Worm (Caenorhabditis elegans) whole organism, young adult: ENCODE data around the gene Y54G11A.14.
"Not testable (repeated sequence)": the region's sequence is repeated elsewhere in the genome, so short reads cannot be mapped to it uniquely, and the experiment has no call there.

ENCODE experiments used
- F39B2.1 ChIP-seq: fragments of 200-800 bp; sonication (Bioruptor generic); IDR thresholded peaks from 2 replicates; pipeline ENCODE4 v1.3.6; 2022; ENCODE audit warnings: missing genetic modification reagents, missing genetic modification characterization, missing compliant biosample characterization
- F49E8.2 ChIP-seq: sonication (generic microtip); optimal IDR thresholded peaks from 3 replicates; lab custom pipeline; 2017; ENCODE audit warnings: missing genetic modification characterization, mild to moderate bottlenecking, missing compliant biosample characterization, antibody characterized with exemption, moderate library complexity; ENCODE audit not compliant: insufficient read depth
- F57A8.1 ChIP-seq: fragments of 200-800 bp; sonication (Bioruptor generic); optimal IDR thresholded peaks from 2 replicates; lab custom pipeline; 2018; ENCODE audit warnings: mild to moderate bottlenecking, missing genetic modification characterization, moderate library complexity, missing compliant biosample characterization
- K12H6.12 ChIP-seq: fragments of 200-800 bp; sonication (Bioruptor generic); optimal IDR thresholded peaks from 2 replicates; lab custom pipeline; 2018; ENCODE audit warnings: mild to moderate bottlenecking, missing genetic modification characterization, missing compliant biosample characterization
- T07F8.4 ChIP-seq: sonication (generic microtip); optimal IDR thresholded peaks from 2 replicates; lab custom pipeline; 2016; ENCODE audit warnings: mild to moderate bottlenecking, missing genetic modification characterization, moderate library complexity, missing compliant biosample characterization
- Y56A3A.18 ChIP-seq: fragments of 200-800 bp; sonication (Bioruptor generic); IDR thresholded peaks from 2 replicates; pipeline ENCODE4 v1.3.6; 2022; ENCODE audit warnings: missing genetic modification reagents, missing genetic modification characterization, missing compliant biosample characterization
- Y67H2A.10 ChIP-seq: fragments of 200-800 bp; sonication (Bioruptor generic); conservative IDR thresholded peaks from 2 replicates; pipeline ENCODE4 v1.3.6; 2022; ENCODE audit warnings: missing genetic modification reagents, missing genetic modification characterization, missing compliant biosample characterization
- ZK185.1 ChIP-seq: sonication (generic microtip); optimal IDR thresholded peaks from 2 replicates; lab custom pipeline; 2016; ENCODE audit warnings: mild to moderate bottlenecking, missing genetic modification characterization, missing compliant biosample characterization; ENCODE audit not compliant: poor library complexity, severe bottlenecking
- aptf-2 ChIP-seq: fragments of 200-800 bp; sonication (Bioruptor generic); conservative IDR thresholded peaks from 2 replicates; pipeline ENCODE4 v1.3.6; 2022; ENCODE audit warnings: missing genetic modification reagents, missing genetic modification characterization, missing compliant biosample characterization
- aptf-3 ChIP-seq: fragments of 200-800 bp; sonication (Bioruptor generic); IDR thresholded peaks from 2 replicates; pipeline ENCODE4 v1.3.6; 2022; ENCODE audit warnings: missing genetic modification characterization, missing compliant biosample characterization
- attf-5 ChIP-seq: fragments of 200-800 bp; sonication (Bioruptor generic); optimal IDR thresholded peaks from 2 replicates; lab custom pipeline; 2018; ENCODE audit warnings: mild to moderate bottlenecking, missing genetic modification characterization, missing compliant biosample characterization
- bed-2 ChIP-seq: fragments of 200-800 bp; sonication (Bioruptor generic); IDR thresholded peaks from 2 replicates; pipeline ENCODE4 v1.3.6; 2022; ENCODE audit warnings: missing genetic modification reagents, missing genetic modification characterization, missing compliant biosample characterization
- cebp-2 ChIP-seq: fragments of 200-800 bp; sonication (Bioruptor generic); IDR thresholded peaks from 2 replicates; pipeline ENCODE4 v1.3.6; 2022; ENCODE audit warnings: missing genetic modification characterization, missing compliant biosample characterization
- ceh-27 ChIP-seq: fragments of 200-800 bp; sonication (Bioruptor generic); optimal IDR thresholded peaks from 2 replicates; lab custom pipeline; 2018; ENCODE audit warnings: mild to moderate bottlenecking, missing genetic modification characterization, moderate library complexity, missing compliant biosample characterization
- egrh-3 ChIP-seq: fragments of 200-800 bp; sonication (Bioruptor generic); IDR thresholded peaks from 2 replicates; pipeline ENCODE4 v1.3.6; 2022; ENCODE audit warnings: missing genetic modification reagents, missing genetic modification characterization, missing compliant biosample characterization
- fkh-3 ChIP-seq: sonication (generic microtip); optimal IDR thresholded peaks from 2 replicates; lab custom pipeline; 2016; ENCODE audit warnings: mild to moderate bottlenecking, missing genetic modification characterization, missing compliant biosample characterization
- let-607 ChIP-seq, 2 experiments: fragments of 200-800 bp in 1 of 2; sonication (Bioruptor generic) in 1 of 2; sonication (generic microtip) in 1 of 2; optimal IDR thresholded peaks; 2 replicates each; lab custom pipeline; 2016 to 2018; ENCODE audit warnings: mild to moderate bottlenecking in 2 of 2, missing compliant biosample characterization in 2 of 2, missing genetic modification characterization in 2 of 2, moderate library complexity in 2 of 2, missing genotype in 1 of 2
- lin-26 ChIP-seq: fragments of 200-800 bp; sonication (Bioruptor generic); IDR thresholded peaks from 2 replicates; pipeline ENCODE4 v1.3.6; 2022; ENCODE audit warnings: missing genetic modification reagents, missing genetic modification characterization, missing compliant biosample characterization
- lin-54 ChIP-seq: fragments of 200-800 bp; sonication (Bioruptor generic); optimal IDR thresholded peaks from 2 replicates; lab custom pipeline; 2018; ENCODE audit warnings: mild to moderate bottlenecking, missing genetic modification characterization, missing compliant biosample characterization
- madf-6 ChIP-seq: fragments of 200-800 bp; sonication (Bioruptor generic); IDR thresholded peaks from 2 replicates; pipeline ENCODE4 v1.3.6; 2022; ENCODE audit warnings: missing genetic modification reagents, missing genetic modification characterization, missing compliant biosample characterization
- madf-8 ChIP-seq: fragments of 200-800 bp; sonication (Bioruptor generic); conservative IDR thresholded peaks from 2 replicates; pipeline ENCODE4 v1.3.6; 2022; ENCODE audit warnings: missing genetic modification reagents, missing genetic modification characterization, missing compliant biosample characterization
- nfyb-1 ChIP-seq: fragments of 200-800 bp; sonication (Bioruptor generic); IDR thresholded peaks from 2 replicates; pipeline ENCODE4 v1.3.6; 2022; ENCODE audit warnings: missing genetic modification reagents, missing genetic modification characterization, missing compliant biosample characterization
- nhr-80 ChIP-seq: sonication (generic microtip); optimal IDR thresholded peaks from 2 replicates; lab custom pipeline; 2016; ENCODE audit warnings: missing genetic modification characterization, missing compliant biosample characterization
- pbrm-1 ChIP-seq: fragments of 200-800 bp; sonication (Bioruptor generic); IDR thresholded peaks from 2 replicates; pipeline ENCODE4 v1.3.6; 2022; ENCODE audit warnings: missing genetic modification reagents, missing genetic modification characterization, missing compliant biosample characterization
- rcor-1 ChIP-seq: fragments of 200-800 bp; sonication (Bioruptor generic); IDR thresholded peaks from 2 replicates; pipeline ENCODE4 v1.3.6; 2022; ENCODE audit warnings: missing genetic modification reagents, missing genetic modification characterization, missing compliant biosample characterization
- rpc-1 ChIP-seq, 2 experiments: fragments of 150-350 bp in 1 of 2; sonication (generic microtip) in 1 of 2; optimal IDR thresholded peaks; 2 replicates each; lab custom pipeline; 2014 to 2018; ENCODE audit warnings: missing biosample characterization in 1 of 2, missing genetic modification characterization in 1 of 2, missing genetic modification reagents in 1 of 2, missing genotype in 1 of 2
- snpc-1.1 ChIP-seq: sonication (generic microtip); optimal IDR thresholded peaks from 2 replicates; lab custom pipeline; 2017; ENCODE audit warnings: missing genetic modification characterization, mild to moderate bottlenecking, missing compliant biosample characterization, antibody characterized with exemption, moderate library complexity, missing genotype, missing genetic modification reagents; ENCODE audit not compliant: insufficient read depth
- snpc-4 ChIP-seq, 5 experiments: fragments of 150-350 bp in 1 of 5; sonication (generic microtip) in 4 of 5; optimal IDR thresholded peaks; 2 replicates each; lab custom pipeline; 2014 to 2018; ENCODE audit warnings: missing genetic modification characterization in 5 of 5, missing biosample characterization in 3 of 5, antibody characterized with exemption in 2 of 5, mild to moderate bottlenecking in 2 of 5, missing compliant biosample characterization in 2 of 5, missing genotype in 2 of 5, moderate library complexity in 2 of 5, missing genetic modification reagents in 1 of 5
- sptf-2 ChIP-seq: fragments of 200-800 bp; sonication (Bioruptor generic); optimal IDR thresholded peaks from 2 replicates; lab custom pipeline; 2018; ENCODE audit warnings: mild to moderate bottlenecking, missing genetic modification characterization, missing compliant biosample characterization
- tbp1 ChIP-seq: fragments of 200-800 bp; sonication (Bioruptor generic); optimal IDR thresholded peaks from 2 replicates; lab custom pipeline; 2018; ENCODE audit warnings: mild to moderate bottlenecking, missing genetic modification characterization, missing compliant biosample characterization
- tlf-1 ChIP-seq: fragments of 200-800 bp; sonication (Bioruptor generic); optimal IDR thresholded peaks from 2 replicates; lab custom pipeline; 2018; ENCODE audit warnings: mild to moderate bottlenecking, missing genetic modification characterization, missing compliant biosample characterization
- unc-62 ChIP-seq: fragments of 150-350 bp; optimal IDR thresholded peaks from 2 replicates; lab custom pipeline; 2014; ENCODE audit warnings: missing biosample characterization, missing genetic modification reagents, missing genetic modification characterization
- zfh-2 ChIP-seq: fragments of 200-800 bp; sonication (Bioruptor generic); conservative IDR thresholded peaks from 2 replicates; pipeline ENCODE4 v1.3.6; 2022; ENCODE audit warnings: missing genetic modification reagents, missing genetic modification characterization, missing compliant biosample characterization
- ztf-3 ChIP-seq: fragments of 200-800 bp; sonication (Bioruptor generic); optimal IDR thresholded peaks from 2 replicates; lab custom pipeline; 2018; ENCODE audit warnings: mild to moderate bottlenecking, missing genetic modification characterization, missing compliant biosample characterization

Y54G11A.14 gene

ce11 chrII:14312182-14312581 is 5.8 kb upstream of the Y54G11A.14 start (continued):
- TF ChIP-seq madf-8, result peak; percentile 81
- TF ChIP-seq fkh-3 (tag; lab: Kevin White, UChicago), result no peak
- no peak for TF ChIP-seq K12H6.12
- TF ChIP-seq aptf-2 (GFP tag; lab: Robert Waterston, UW), result no peak

ce11 chrII:14319227-14319626 is 1.3 kb downstream of the Y54G11A.14 start:
- peak; percentile 88; the same call in 1 of the 2 replicates for TF ChIP-seq zfh-2 (GFP tag; lab: Robert Waterston, UW)
- TF ChIP-seq ztf-3 (GFP tag; lab: Kevin White, UChicago), result no peak
- TF ChIP-seq attf-5 (GFP tag; lab: Kevin White, UChicago), result peak; percentile 11
- TF ChIP-seq egrh-3 (GFP tag; lab: Robert Waterston, UW), result peak; percentile 85
- TF ChIP-seq ceh-27 (GFP tag; lab: Kevin White, UChicago), result no peak
- 0 out of 2 replicates have a peak, but pooled peaks have one; percentile 21 for TF ChIP-seq Y56A3A.18
- TF ChIP-seq lin-26 (GFP tag; lab: Robert Waterston, UW), result 0 out of 2 replicates have a peak, but pooled peaks have one; percentile 9

- no peak for TF ChIP-seq ZK185.1
- TF ChIP-seq F57A8.1 (GFP tag; lab: Kevin White, UChicago), result no peak
- no peak for TF ChIP-seq sptf-2 (GFP tag; lab: Kevin White, UChicago)
- TF ChIP-seq lin-54 (GFP tag; lab: Kevin White, UChicago), result no peak
- TF ChIP-seq T07F8.4 (tag; lab: Kevin White, UChicago), result no peak
- TF ChIP-seq, all 124 proteins: peak for 0
Observed at ce11 chrII:14321225-14321624, 3.3 kb downstream of the Y54G11A.14 start.

ce11 chrII:14344166-14344565 is 26.2 kb downstream of the Y54G11A.14 start, which contains the start of gene ddl-3:
TSS of gene ddl-3 (minus strand) at chrII:14344454.
- TF ChIP-seq cebp-2 (GFP tag; lab: Robert Waterston, UW) (0 out of 2 replicates have a peak, but pooled peaks have one; percentile 70), madf-6 (GFP tag; lab: Robert Waterston, UW) (0 out of 2 replicates have a peak, but pooled peaks have one; percentile 21), pbrm-1 (GFP tag; lab: Robert Waterston, UW) (0 out of 2 replicates have a peak, but pooled peaks have one; percentile 34), aptf-3 (GFP tag; lab: Robert Waterston, UW) (0 out of 2 replicates have a peak, but pooled peaks have one; percentile 42)
- TF ChIP-seq, all 124 proteins: peak for 4; not testable (repeated sequence) for 120

- TF ChIP-seq tbp1 (GFP tag; lab: Kevin White, UChicago); lin-54 (GFP tag; lab: Kevin White, UChicago); let-607 (tag; optimal IDR thresholded peaks at IDR 0.05; lab: Kevin White, UChicago): not testable (repeated sequence)
Observed at ce11 chrII:14346243-14346642, 28.3 kb downstream of the Y54G11A.14 start, which contains the start of gene Y54G11A.9. TSS of gene Y54G11A.9 (minus strand) at chrII:14346438.

ce11 chrII:14349356-14349923 is 31.5 kb downstream of the Y54G11A.14 start, which contains the start of the genes Y54G11A.17, lin-7 and elof-1:
TSS of gene Y54G11A.17 (minus strand) at chrII:14349406.
TSS of gene lin-7 (minus strand) at chrII:14349406.
TSS of gene elof-1 (plus strand) at chrII:14349738.
- TF ChIP-seq F49E8.2 (tag; lab: Kevin White, UChicago), result peak; percentile 83
- peak; percentile 76 for TF ChIP-seq tlf-1 (GFP tag; lab: Kevin White, UChicago)
- TF ChIP-seq F57A8.1 (GFP tag; lab: Kevin White, UChicago), result no peak
- peak; percentile 55; the same call in 1 of the 2 replicates for TF ChIP-seq rcor-1 (GFP tag; lab: Robert Waterston, UW)
- TF ChIP-seq bed-2 (GFP tag; lab: Robert Waterston, UW), result no peak
- peak; percentile 73 for TF ChIP-seq K12H6.12
- TF ChIP-seq madf-8, result peak; percentile 61
- TF ChIP-seq unc-62 (GFP tag; lab: Kevin White, UChicago), result no peak
- peak; percentile 21 for TF ChIP-seq rpc-1 (optimal IDR thresholded peaks at IDR 0.05; lab: Kevin White, UChicago)
- no peak for TF ChIP-seq rpc-1 (tag; optimal IDR thresholded peaks at IDR 0.05; lab: Kevin White, UChicago)
- peak; percentile 77; the same call in 1 of the 2 replicates for TF ChIP-seq Y67H2A.10 (GFP tag; lab: Robert Waterston, UW)
- peak; percentile 25 for TF ChIP-seq snpc-1.1 (tag; lab: Kevin White, UChicago)
- TF ChIP-seq snpc-4 (GFP tag; optimal IDR thresholded peaks at IDR 0.05; lab: Kevin White, UChicago), result peak; percentile 32
- TF ChIP-seq snpc-4 (tag; optimal IDR thresholded peaks at IDR 0.05; lab: Kevin White, UChicago), result peak in 3 of 4 experiments; percentile 57 to 77 (median 59)
- TF ChIP-seq lin-54 (GFP tag; lab: Kevin White, UChicago), result peak; percentile 84
- peak; percentile 82 for TF ChIP-seq ceh-27 (GFP tag; lab: Kevin White, UChicago)
- TF ChIP-seq pbrm-1 (GFP tag; lab: Robert Waterston, UW), result peak; percentile 71
- TF ChIP-seq nfyb-1 (GFP tag; lab: Robert Waterston, UW), result peak; percentile 77; the same call in 1 of the 2 replicates
- peak; percentile 75 for TF ChIP-seq madf-6 (GFP tag; lab: Robert Waterston, UW)
- peak; percentile 6 for TF ChIP-seq nhr-80 (tag; lab: Kevin White, UChicago)
- TF ChIP-seq F39B2.1, result no peak
